Fruit fly (Drosophila melanogaster): ENCODE measurements around the gene mRpS24.

Gene mRpS24

DNA sequence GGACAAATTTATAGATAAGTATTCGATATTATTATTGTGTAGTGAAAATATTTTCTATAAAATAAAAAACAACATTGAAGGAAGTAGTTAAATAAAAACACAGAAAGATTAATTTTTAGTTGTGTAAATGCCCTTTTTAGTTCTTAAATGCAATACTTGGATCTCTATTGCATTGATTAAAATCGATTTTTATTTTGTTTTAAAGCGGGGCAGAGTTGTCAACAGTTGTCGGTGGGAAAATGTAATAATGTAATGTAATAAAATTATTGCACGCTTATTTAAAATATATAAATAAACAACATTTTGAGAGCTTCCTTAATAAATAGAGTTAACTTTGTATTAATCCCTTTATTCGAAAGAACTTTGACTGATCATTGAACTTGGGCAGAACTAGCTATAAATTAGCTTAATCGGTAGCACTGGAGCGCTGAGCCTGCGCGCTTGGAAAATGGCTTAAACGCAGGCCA is 244 bp upstream of the mRpS24 start, which contains the start of gene Apc2 (continued):
- TF ChIP-seq klu (GFP tag; IDR thresholded peaks at IDR 0.05) (peak; percentile 54), ci (GFP tag; IDR thresholded peaks at IDR 0.05) (peak; percentile 64; the same call in 2 of the 3 replicates), E2f2 (GFP tag; IDR thresholded peaks at IDR 0.05) (no peak; the same call in 1 of the 2 replicates), PHDP (tag; optimal IDR thresholded peaks at IDR 0.05) (peak; percentile 53), HLH3B (GFP tag; IDR thresholded peaks at IDR 0.05) (peak; percentile 57; the same call in 1 of the 2 replicates), CG9727 (GFP tag; optimal IDR thresholded peaks at IDR 0.05) (peak; percentile 74), CG3838 (GFP tag; optimal IDR thresholded peaks at IDR 0.05) (peak; percentile 25), Hr51 (GFP tag; optimal IDR thresholded peaks at IDR 0.05) (peak; percentile 3 to 65), exex (tag; optimal IDR thresholded peaks at IDR 0.05) (no peak), CG34422 (GFP tag; IDR thresholded peaks at IDR 0.05) (peak; percentile 67; the same call in 2 of the 3 replicates), CG32772 (GFP tag; IDR thresholded peaks at IDR 0.05) (peak; percentile 35; the same call in 1 of the 2 replicates), bbx (GFP tag; IDR thresholded peaks at IDR 0.05; ENCODE audit: partially characterized antibody) (no peak), CG13123 (GFP tag; optimal IDR thresholded peaks at IDR 0.05) (no peak), CG17802 (tag; optimal IDR thresholded peaks at IDR 0.05) (no peak), Usf (GFP tag; optimal IDR thresholded peaks at IDR 0.05) (no peak), sug (tag; optimal IDR thresholded peaks at IDR 0.05) (peak; percentile 62), Dip3 (GFP tag; optimal IDR thresholded peaks at IDR 0.05) (peak; percentile 34), tap (tag; optimal IDR thresholded peaks at IDR 0.05) (peak; percentile 46), trem (tag; optimal IDR thresholded peaks at IDR 0.05) (peak; percentile 73), sens (GFP tag) (peak; percentile 91), bab2 (GFP tag; optimal IDR thresholded peaks at IDR 0.05) (peak; percentile 49), CG17361 (GFP tag; IDR thresholded peaks at IDR 0.05) (peak; percentile 85), CG4820 (GFP tag; optimal IDR thresholded peaks at IDR 0.05) (peak; percentile 6), CG10274 (GFP tag; optimal IDR thresholded peaks at IDR 0.05) (no peak), zen2 (GFP tag; IDR thresholded peaks at IDR 0.05; ENCODE audit: partially characterized antibody) (peak; percentile 18; the same call in 1 of the 3 replicates), CG15073 (GFP tag; optimal IDR thresholded peaks at IDR 0.05) (no peak), CG2712 (tag; optimal IDR thresholded peaks at IDR 0.05) (peak; percentile 73), Sry-β (GFP tag; optimal IDR thresholded peaks at IDR 0.05) (peak; percentile 94), HLH54F (GFP tag; optimal IDR thresholded peaks at IDR 0.05) (peak; percentile 36), B-H2 (GFP tag; optimal IDR thresholded peaks at IDR 0.05) (peak; percentile 4), shn (GFP tag; optimal IDR thresholded peaks at IDR 0.05) (no peak), Dp (GFP tag; optimal IDR thresholded peaks at IDR 0.05) (peak; percentile 17), CG1603 (tag; optimal IDR thresholded peaks at IDR 0.05) (no peak), Doc3 (GFP tag; IDR thresholded peaks at IDR 0.05; ENCODE audit: partially characterized antibody) (peak; percentile 57), CG4360 (GFP tag; IDR thresholded peaks at IDR 0.05) (no peak), CG6813 (GFP tag; optimal IDR thresholded peaks at IDR 0.05) (no peak), gsb-n (tag; optimal IDR thresholded peaks at IDR 0.05) (peak; percentile 41), Eip74EF (GFP tag; optimal IDR thresholded peaks at IDR 0.05) (peak in 1 of 2 experiments; percentile 29), CG12391 (tag; optimal IDR thresholded peaks at IDR 0.05) (peak; percentile 82), CG13775 (GFP tag; optimal IDR thresholded peaks at IDR 0.05) (peak; percentile 65), caup (GFP tag; optimal IDR thresholded peaks at IDR 0.05; ENCODE audit: severe bottlenecking) (peak; percentile 43), gfzf (GFP tag; optimal IDR thresholded peaks at IDR 0.05) (no peak), CG17359 (tag; optimal IDR thresholded peaks at IDR 0.05) (peak; percentile 58), CG1529 (GFP tag; optimal IDR thresholded peaks at IDR 0.05) (no peak), tgo (GFP tag; IDR thresholded peaks at IDR 0.05) (peak; percentile 56; the same call in 1 of the 3 replicates), sisA (GFP tag; IDR thresholded peaks at IDR 0.05) (peak; percentile 66), CG11093 (GFP tag; IDR thresholded peaks at IDR 0.05) (peak; percentile 37; the same call in 1 of the 3 replicates), CG30431 (GFP tag; optimal IDR thresholded peaks at IDR 0.05) (no peak), danr (GFP tag; IDR thresholded peaks at IDR 0.05) (no peak), Ets97D (GFP tag; optimal IDR thresholded peaks at IDR 0.05) (peak; percentile 8)
